Worm (Caenorhabditis elegans): Measurements from ENCODE around the gene T21C9.9.

The T21C9.9 gene

ce11 chrV:10592479-10592878, at the start of gene T21C9.9:
TSS of gene T21C9.9 (minus strand) at chrV:10592579.
- TF ChIP-seq elt-1 (tag; optimal IDR thresholded peaks at IDR 0.05) (no peak), ceh-28 (tag; optimal IDR thresholded peaks at IDR 0.05) (no peak), mdl-1 (tag; optimal IDR thresholded peaks at IDR 0.05) (no peak), ama-1 (optimal IDR thresholded peaks at IDR 0.05) (no peak), pha-4 (tag; optimal IDR thresholded peaks at IDR 0.05) (no peak), fkh-10 (GFP tag; optimal IDR thresholded peaks at IDR 0.05) (no peak), ztf-4 (tag; optimal IDR thresholded peaks at IDR 0.05) (no peak), skn-1 (tag; optimal IDR thresholded peaks at IDR 0.05) (no peak)

ce11 chrV:10640977-10641376, 48.6 kb upstream of the T21C9.9 start:
- TF ChIP-seq fkh-10 (GFP tag; optimal IDR thresholded peaks at IDR 0.05) = peak; percentile 35
- no peak for TF ChIP-seq ceh-16 (tag; optimal IDR thresholded peaks at IDR 0.05)

- TF ChIP-seq unc-39 (tag; optimal IDR thresholded peaks at IDR 0.05) = no peak
- TF ChIP-seq nhr-23 (tag; optimal IDR thresholded peaks at IDR 0.05) = no peak
- TF ChIP-seq elt-1 (tag; optimal IDR thresholded peaks at IDR 0.05) = no peak
- no peak for TF ChIP-seq ceh-9 (tag; optimal IDR thresholded peaks at IDR 0.05)
- no peak for TF ChIP-seq fkh-10 (GFP tag; optimal IDR thresholded peaks at IDR 0.05)
- TF ChIP-seq aly-2 (tag; optimal IDR thresholded peaks at IDR 0.05) = no peak
- no peak for TF ChIP-seq ztf-4 (tag; optimal IDR thresholded peaks at IDR 0.05)
- no peak for TF ChIP-seq egl-5 (tag; optimal IDR thresholded peaks at IDR 0.05)
- no peak for TF ChIP-seq ceh-28 (tag; optimal IDR thresholded peaks at IDR 0.05)
- TF ChIP-seq mml-1 (tag; optimal IDR thresholded peaks at IDR 0.05) = no peak
- no peak for TF ChIP-seq zag-1 (tag; optimal IDR thresholded peaks at IDR 0.05)
- TF ChIP-seq nhr-11 (tag; optimal IDR thresholded peaks at IDR 0.05) = no peak
Observed at ce11 chrV:10635722-10636121, 43.3 kb upstream of the T21C9.9 start, which contains the start of gene kvs-2. TSS of gene kvs-2 (plus strand) at chrV:10636022.

- TF ChIP-seq nhr-12 (tag; optimal IDR thresholded peaks at IDR 0.05) = no peak
- peak; percentile 21 for TF ChIP-seq nfya-1 (tag; optimal IDR thresholded peaks at IDR 0.05; ENCODE audit: insufficient read depth)
- TF ChIP-seq eor-1 (tag; optimal IDR thresholded peaks at IDR 0.05) = no peak
Observed at ce11 chrV:10632758-10633157, 40.4 kb upstream of the T21C9.9 start, which contains the start of gene mab-23. TSS of gene mab-23 (plus strand) at chrV:10633058.

- no peak for TF ChIP-seq lsy-12 (tag; optimal IDR thresholded peaks at IDR 0.05)
- no peak for TF ChIP-seq elt-3 (tag; optimal IDR thresholded peaks at IDR 0.05)
- no peak for TF ChIP-seq pha-4 (tag; optimal IDR thresholded peaks at IDR 0.05)
- TF ChIP-seq nhr-28 (tag; optimal IDR thresholded peaks at IDR 0.05) = no peak
Observed at ce11 chrV:10630497-10630896, 38.1 kb upstream of the T21C9.9 start.

ce11 chrV:10615496-10615895, 23.1 kb upstream of the T21C9.9 start, which contains the start of gene H09F14.1:
TSS of gene H09F14.1 (minus strand) at chrV:10615596.
- TF ChIP-seq fos-1 (tag; optimal IDR thresholded peaks at IDR 0.05) (no peak), snpc-4 (tag; optimal IDR thresholded peaks at IDR 0.05) (no peak), nhr-23 (tag; optimal IDR thresholded peaks at IDR 0.05) (no peak), jun-1 (tag; optimal IDR thresholded peaks at IDR 0.05) (no peak), nhr-28 (tag; optimal IDR thresholded peaks at IDR 0.05) (no peak), sea-2 (GFP tag; optimal IDR thresholded peaks at IDR 0.05) (no peak), ceh-28 (tag; optimal IDR thresholded peaks at IDR 0.05) (no peak), ceh-82 (tag; optimal IDR thresholded peaks at IDR 0.05) (no peak)

- TF ChIP-seq pha-4 (tag; optimal IDR thresholded peaks at IDR 0.05) (peak; percentile 35), elt-3 (tag; optimal IDR thresholded peaks at IDR 0.05) (no peak), nhr-23 (tag; optimal IDR thresholded peaks at IDR 0.05) (peak; percentile 57), hmg-11 (tag; optimal IDR thresholded peaks at IDR 0.05) (no peak), egl-5 (tag; optimal IDR thresholded peaks at IDR 0.05) (no peak), daf-12 (tag; optimal IDR thresholded peaks at IDR 0.05) (no peak), lsy-12 (tag; optimal IDR thresholded peaks at IDR 0.05) (no peak), ztf-4 (tag; optimal IDR thresholded peaks at IDR 0.05) (no peak), nhr-25 (tag; optimal IDR thresholded peaks at IDR 0.05) (no peak), nhr-67 (tag; optimal IDR thresholded peaks at IDR 0.05) (no peak)
Observed at ce11 chrV:10602051-10602937, 9.9 kb upstream of the T21C9.9 start, which contains the start of gene H27A22.1. TSS of gene H27A22.1 (plus strand) at chrV:10602555.
